Worm (Caenorhabditis elegans) whole organism, young adult: ENCODE results near the gene C47E8.11.

Experiments used
- B0019.2 ChIP-seq: fragments of 200-800 bp; sonication (Bioruptor generic); conservative IDR thresholded peaks from 2 replicates; pipeline ENCODE4 v1.3.6; 2022; ENCODE audit warnings: missing genetic modification reagents, missing genetic modification characterization, missing compliant biosample characterization
- B0261.1 ChIP-seq: sonication (generic microtip); optimal IDR thresholded peaks from 2 replicates; lab custom pipeline; 2016; ENCODE audit warnings: mild to moderate bottlenecking, missing genetic modification characterization, moderate library complexity, missing compliant biosample characterization
- F23B12.7 ChIP-seq: sonication (generic microtip); optimal IDR thresholded peaks from 2 replicates; lab custom pipeline; 2017; ENCODE audit warnings: missing genetic modification characterization, mild to moderate bottlenecking, missing compliant biosample characterization, antibody characterized with exemption, moderate library complexity; ENCODE audit not compliant: insufficient read depth
- ama-1 ChIP-seq, 3 experiments: fragments of 150-350 bp in 1 of 3; sonication (generic microtip) in 2 of 3; optimal IDR thresholded peaks; 2 replicates each; lab custom pipeline; 2014 to 2018; ENCODE audit warnings: missing biosample characterization in 2 of 3, missing genetic modification characterization in 2 of 3, missing genetic modification reagents in 2 of 3
- aptf-3 ChIP-seq: fragments of 200-800 bp; sonication (Bioruptor generic); IDR thresholded peaks from 2 replicates; pipeline ENCODE4 v1.3.6; 2022; ENCODE audit warnings: missing genetic modification characterization, missing compliant biosample characterization
- bed-1 ChIP-seq: fragments of 200-800 bp; sonication (Bioruptor generic); IDR thresholded peaks from 2 replicates; pipeline ENCODE4 v1.3.6; 2022; ENCODE audit warnings: missing genetic modification reagents, missing genetic modification characterization, missing compliant biosample characterization
- ceh-40 ChIP-seq: fragments of 200-800 bp; sonication (Bioruptor generic); IDR thresholded peaks from 2 replicates; pipeline ENCODE4 v1.3.6; 2022; ENCODE audit warnings: missing genetic modification characterization, missing compliant biosample characterization
- dpff-1 ChIP-seq: sonication (generic microtip); optimal IDR thresholded peaks from 2 replicates; lab custom pipeline; 2017; ENCODE audit warnings: mild to moderate bottlenecking, missing genetic modification characterization, missing compliant biosample characterization
- efl-1 ChIP-seq: fragments of 150-350 bp; optimal IDR thresholded peaks from 2 replicates; lab custom pipeline; 2014; ENCODE audit warnings: missing biosample characterization, missing genetic modification reagents, missing genetic modification characterization
- nfya-1 ChIP-seq: sonication (generic microtip); optimal IDR thresholded peaks from 2 replicates; lab custom pipeline; 2017; ENCODE audit warnings: antibody characterized with exemption, missing compliant biosample characterization, missing genetic modification characterization, borderline replicate concordance; ENCODE audit not compliant: insufficient read depth
- pha-4 ChIP-seq: fragments of 150-350 bp; sonication (generic microtip); optimal IDR thresholded peaks from 2 replicates; lab custom pipeline; 2014; ENCODE audit warnings: missing biosample characterization, missing genetic modification reagents, missing genetic modification characterization
- unc-62 ChIP-seq: fragments of 150-350 bp; optimal IDR thresholded peaks from 2 replicates; lab custom pipeline; 2014; ENCODE audit warnings: missing biosample characterization, missing genetic modification reagents, missing genetic modification characterization

DNA sequence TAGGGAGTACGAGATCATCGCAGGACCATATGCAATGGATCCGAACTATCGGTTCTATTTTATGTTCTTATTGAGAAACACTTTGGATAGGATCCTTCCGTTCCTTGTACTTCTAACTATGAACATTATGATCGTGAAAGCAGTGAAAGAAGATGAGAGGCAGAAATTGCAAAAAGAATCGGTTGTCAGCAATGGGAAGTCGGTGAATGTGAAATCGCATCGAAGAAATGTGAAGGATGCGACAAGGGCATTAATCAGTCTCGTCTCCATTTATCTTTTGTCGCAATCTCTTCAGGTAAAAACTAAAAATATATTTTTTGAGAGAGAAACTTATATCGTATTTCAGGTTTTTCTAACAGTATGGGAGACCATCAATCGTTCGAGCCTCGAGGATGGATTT, 5.5 kb upstream of the C47E8.11 start:
- TF ChIP-seq bed-1 (no peak), ceh-40 (no peak), aptf-3 (GFP tag; lab: Robert Waterston, UW) (no peak), efl-1 (GFP tag; lab: Kevin White, UChicago) (no peak), B0261.1 (no peak), unc-62 (GFP tag; lab: Kevin White, UChicago) (no peak), ama-1 (optimal IDR thresholded peaks at IDR 0.05; lab: Kevin White, UChicago) (no peak), ama-1 (GFP tag; optimal IDR thresholded peaks at IDR 0.05; lab: Kevin White, UChicago) (no peak), nfya-1 (tag; lab: Kevin White, UChicago) (no peak), F23B12.7 (tag; lab: Kevin White, UChicago) (no peak), B0019.2 (GFP tag; lab: Robert Waterston, UW) (no peak), pha-4 (tag; lab: Kevin White, UChicago) (no peak), dpff-1 (tag; lab: Kevin White, UChicago) (no peak)
